Worm (Caenorhabditis elegans) whole organism, early embryonic: ENCODE measurements around the gene unc-68.

Experiments
- F13C5.2 ChIP-seq: sonication (generic microtip); optimal IDR thresholded peaks from 2 replicates; lab custom pipeline; 2017; ENCODE audit warnings: mild to moderate bottlenecking, missing genetic modification characterization, inconsistent platforms, missing compliant biosample characterization
- ama-1 ChIP-seq: fragments of 150-350 bp; optimal IDR thresholded peaks from 2 replicates; lab custom pipeline; 2014
- ceh-13 ChIP-seq: fragments of 200-800 bp; sonication (Bioruptor generic); optimal IDR thresholded peaks from 2 replicates; lab custom pipeline; 2018; ENCODE audit warnings: mild to moderate bottlenecking, missing genetic modification characterization, missing compliant biosample characterization
- flt-1 ChIP-seq: fragments of 200-800 bp; sonication (Bioruptor generic); IDR thresholded peaks from 2 replicates; pipeline ENCODE4 v1.3.6; 2022; ENCODE audit warnings: missing genetic modification characterization, missing compliant biosample characterization
- hmbx-1 ChIP-seq: sonication (generic microtip); optimal IDR thresholded peaks from 2 replicates; lab custom pipeline; 2016; ENCODE audit warnings: mild to moderate bottlenecking, missing genetic modification characterization, missing compliant biosample characterization
- hmg-4 ChIP-seq: fragments of 200-800 bp; sonication (Bioruptor generic); optimal IDR thresholded peaks from 2 replicates; lab custom pipeline; 2018; ENCODE audit warnings: mild to moderate bottlenecking, missing genetic modification characterization, missing compliant biosample characterization
- hnd-1 ChIP-seq: sonication (generic microtip); optimal IDR thresholded peaks from 2 replicates; lab custom pipeline; 2016; ENCODE audit warnings: missing genetic modification characterization, missing compliant biosample characterization
- scrt-1 ChIP-seq: fragments of 200-800 bp; sonication (Bioruptor generic); IDR thresholded peaks from 2 replicates; pipeline ENCODE4 v1.3.6; 2022; ENCODE audit warnings: missing genetic modification characterization, missing compliant biosample characterization
- tbx-11 ChIP-seq: fragments of 200-800 bp; sonication (Bioruptor generic); IDR thresholded peaks from 2 replicates; pipeline ENCODE4 v1.3.6; 2022; ENCODE audit warnings: missing genetic modification characterization, missing compliant biosample characterization
- tbx-37 ChIP-seq: fragments of 200-800 bp; sonication (Bioruptor generic); conservative IDR thresholded peaks from 2 replicates; pipeline ENCODE4 v1.3.6; 2022; ENCODE audit warnings: missing genetic modification reagents, missing genetic modification characterization, missing compliant biosample characterization
- tra-4 ChIP-seq: sonication (generic microtip); optimal IDR thresholded peaks from 2 replicates; lab custom pipeline; 2017; ENCODE audit warnings: missing genetic modification characterization, missing compliant biosample characterization

- TF ChIP-seq ceh-13 (GFP tag; lab: Kevin White, UChicago) (no peak), tbx-37 (GFP tag; lab: Robert Waterston, UW) (no peak), ama-1 (lab: Kevin White, UChicago) (no peak), hmg-4 (GFP tag; lab: Kevin White, UChicago) (no peak), flt-1 (GFP tag; lab: Robert Waterston, UW) (no peak), scrt-1 (GFP tag; lab: Robert Waterston, UW) (no peak), tra-4 (tag; lab: Kevin White, UChicago) (no peak), F13C5.2 (tag; lab: Kevin White, UChicago) (no peak), hmbx-1 (tag; lab: Kevin White, UChicago) (no peak), tbx-11 (no peak), hnd-1 (tag; lab: Kevin White, UChicago) (no peak)
These were observed 1.4 kb upstream of the unc-68 start for ce11 chrV:6930284-6930683.
